Fruit fly (Drosophila melanogaster) whole organism, embryonic: ENCODE data around the gene wge.
A peak's percentile ranks its signal among the peaks of the same experiment; 100 is the strongest.

Experiments used
- Antp ChIP-seq: fragments of 200-800 bp; sonication (Bioruptor generic); optimal IDR thresholded peaks from 3 replicates; lab custom pipeline; 2016; ENCODE audit warnings: missing biosample characterization, missing genetic modification characterization
- Atf-2 ChIP-seq: fragments of 200-800 bp; sonication (Bioruptor generic); optimal IDR thresholded peaks from 2 replicates; lab custom pipeline; 2016; ENCODE audit warnings: missing biosample characterization, missing genetic modification characterization
- CG11247 ChIP-seq: fragments of 200-800 bp; sonication (Bioruptor generic); IDR thresholded peaks from 2 replicates; pipeline ENCODE4 v1.3.6; 2022; ENCODE audit warnings: missing biosample characterization, missing genetic modification characterization
- CG11696 ChIP-seq: fragments of 200-800 bp; sonication (Bioruptor generic); IDR thresholded peaks from 2 replicates; pipeline ENCODE4 v1.3.6; 2022; ENCODE audit warnings: missing biosample characterization, missing genetic modification characterization
- CG12659 ChIP-seq: fragments of 200-800 bp; sonication (Bioruptor generic); optimal IDR thresholded peaks from 3 replicates; lab custom pipeline; 2017; ENCODE audit warnings: mild to moderate bottlenecking, missing biosample characterization, missing genetic modification reagents, missing genetic modification characterization
- CG14965 ChIP-seq: fragments of 200-800 bp; sonication (Bioruptor generic); optimal IDR thresholded peaks from 2 replicates; lab custom pipeline; 2016; ENCODE audit warnings: missing biosample characterization, missing genetic modification characterization, borderline replicate concordance
- CG1529 ChIP-seq: fragments of 200-800 bp; sonication (Bioruptor generic); optimal IDR thresholded peaks from 3 replicates; lab custom pipeline; 2018; ENCODE audit warnings: missing biosample characterization, missing genetic modification characterization
- CG3163 ChIP-seq: fragments of 200-800 bp; sonication (Bioruptor generic); optimal IDR thresholded peaks from 3 replicates; lab custom pipeline; 2016; ENCODE audit warnings: missing biosample characterization, missing genetic modification characterization
- CG4424 ChIP-seq: fragments of 200-800 bp; sonication (Bioruptor generic); optimal IDR thresholded peaks from 3 replicates; lab custom pipeline; 2016; ENCODE audit warnings: missing biosample characterization, missing genetic modification characterization
- CG5245 ChIP-seq: fragments of 200-800 bp; sonication (Bioruptor generic); optimal IDR thresholded peaks from 3 replicates; lab custom pipeline; 2016; ENCODE audit warnings: missing biosample characterization, missing genetic modification characterization
- CG6654 ChIP-seq: fragments of 200-800 bp; sonication (Bioruptor generic); optimal IDR thresholded peaks from 2 replicates; lab custom pipeline; 2017; ENCODE audit warnings: missing biosample characterization, mild to moderate bottlenecking, missing genetic modification characterization
- CG7556 ChIP-seq: fragments of 200-800 bp; sonication (Bioruptor generic); optimal IDR thresholded peaks from 2 replicates; lab custom pipeline; 2017; ENCODE audit warnings: missing biosample characterization, mild to moderate bottlenecking, missing genetic modification characterization
- CG7839 ChIP-seq: fragments of 200-800 bp; sonication (Bioruptor generic); optimal IDR thresholded peaks from 3 replicates; lab custom pipeline; 2018; ENCODE audit warnings: missing biosample characterization, mild to moderate bottlenecking, missing genetic modification characterization, moderate library complexity
- CG8089 ChIP-seq: fragments of 200-800 bp; sonication (Bioruptor generic); optimal IDR thresholded peaks from 3 replicates; lab custom pipeline; 2016; ENCODE audit warnings: missing biosample characterization, missing genetic modification characterization
- CG8290 ChIP-seq, 3 experiments: fragments of 200-800 bp; sonication (Bioruptor generic); optimal IDR thresholded peaks; 2 replicates each; lab custom pipeline; 2016 to 2019; ENCODE audit warnings: missing biosample characterization in 3 of 3, missing genetic modification characterization in 3 of 3, mild to moderate bottlenecking in 2 of 3, moderate library complexity in 1 of 3
- CG8765 ChIP-seq: fragments of 200-800 bp; sonication (Bioruptor generic); IDR thresholded peaks from 2 replicates; pipeline ENCODE4 v1.3.6; 2022; ENCODE audit warnings: missing biosample characterization, missing genetic modification characterization
- CG9215 ChIP-seq: fragments of 200-800 bp; sonication (Bioruptor generic); IDR thresholded peaks from 2 replicates; pipeline ENCODE4 v1.3.6; 2022; ENCODE audit warnings: missing biosample characterization, missing genetic modification characterization
- CG9932 ChIP-seq: fragments of 200-800 bp; sonication (Bioruptor generic); IDR thresholded peaks from 2 replicates; pipeline ENCODE4 v1.3.6; 2022; ENCODE audit warnings: missing biosample characterization, missing genetic modification characterization
- Ets97D ChIP-seq: fragments of 200-800 bp; sonication (Bioruptor generic); optimal IDR thresholded peaks from 3 replicates; lab custom pipeline; 2016; ENCODE audit warnings: missing biosample characterization, missing genetic modification characterization
- Hey ChIP-seq: fragments of 200-800 bp; sonication (Bioruptor generic); optimal IDR thresholded peaks from 3 replicates; lab custom pipeline; 2018; ENCODE audit warnings: missing biosample characterization, mild to moderate bottlenecking, missing genetic modification characterization
- Med ChIP-seq: fragments of 200-800 bp; sonication (Bioruptor generic); peaks from one replicate; lab custom pipeline; 2016; ENCODE audit warnings: missing biosample characterization, missing genetic modification characterization, mild to moderate bottlenecking, inconsistent platforms, moderate library complexity
- NK7.1 ChIP-seq: fragments of 200-800 bp; sonication (Bioruptor generic); optimal IDR thresholded peaks from 3 replicates; lab custom pipeline; 2016; ENCODE audit warnings: missing biosample characterization, missing genetic modification characterization
- Opbp ChIP-seq: fragments of 200-800 bp; sonication (Bioruptor generic); IDR thresholded peaks from 3 replicates; pipeline ENCODE4 v1.3.6; 2022; ENCODE audit warnings: missing biosample characterization, missing genetic modification characterization; ENCODE audit not compliant: partially characterized antibody
- Pdp1 ChIP-seq, 2 experiments: fragments of 200-800 bp; sonication (Bioruptor generic); optimal IDR thresholded peaks; 3 replicates each; lab custom pipeline; 2016; ENCODE audit warnings: missing biosample characterization in 2 of 2, missing genetic modification characterization in 2 of 2, mild to moderate bottlenecking in 1 of 2, moderate library complexity in 1 of 2
- Tbp ChIP-seq: fragments of >200 bp; optimal IDR thresholded peaks from 2 replicates; lab custom pipeline; 2018; ENCODE audit warnings: missing biosample characterization, missing genetic modification characterization
- YL-1 ChIP-seq: fragments of 200-800 bp; sonication (Bioruptor generic); optimal IDR thresholded peaks from 3 replicates; lab custom pipeline; 2017; ENCODE audit warnings: missing biosample characterization, mild to moderate bottlenecking, missing genetic modification characterization
- ab ChIP-seq: fragments of 200-800 bp; sonication (Bioruptor generic); optimal IDR thresholded peaks from 2 replicates; lab custom pipeline; 2016; ENCODE audit warnings: missing biosample characterization, missing genetic modification characterization
- bsh ChIP-seq, 2 experiments: fragments of 200-800 bp; sonication (Bioruptor generic); optimal IDR thresholded peaks; 2 replicates each; lab custom pipeline; 2017 to 2018; ENCODE audit warnings: mild to moderate bottlenecking in 2 of 2, missing biosample characterization in 2 of 2, missing genetic modification characterization in 2 of 2, moderate library complexity in 1 of 2
- crol ChIP-seq: fragments of 200-800 bp; sonication (Bioruptor generic); IDR thresholded peaks from 2 replicates; pipeline ENCODE4 v1.3.6; 2022; ENCODE audit warnings: missing biosample characterization, missing genetic modification characterization
- dmrt11E ChIP-seq: fragments of 200-800 bp; sonication (Bioruptor generic); optimal IDR thresholded peaks from 3 replicates; lab custom pipeline; 2018; ENCODE audit warnings: missing biosample characterization, mild to moderate bottlenecking, missing genetic modification characterization, moderate library complexity
- dmrt99B ChIP-seq: fragments of 200-800 bp; sonication (Bioruptor generic); optimal IDR thresholded peaks from 2 replicates; lab custom pipeline; 2018; ENCODE audit warnings: missing biosample characterization, mild to moderate bottlenecking, missing genetic modification characterization, moderate library complexity
- ftz-f1 ChIP-seq: fragments of 200-800 bp; sonication (Bioruptor generic); optimal IDR thresholded peaks from 2 replicates; lab custom pipeline; 2016; ENCODE audit warnings: missing biosample characterization, missing genetic modification characterization
- gem ChIP-seq: fragments of 200-800 bp; sonication (Bioruptor generic); optimal IDR thresholded peaks from 2 replicates; lab custom pipeline; 2019; ENCODE audit warnings: missing biosample characterization, mild to moderate bottlenecking, missing genetic modification characterization, moderate library complexity
- maf-S ChIP-seq: fragments of 200-800 bp; sonication (Bioruptor generic); optimal IDR thresholded peaks from 2 replicates; lab custom pipeline; 2016; ENCODE audit warnings: missing biosample characterization, missing genetic modification characterization
- nau ChIP-seq: fragments of 200-800 bp; sonication (Bioruptor generic); optimal IDR thresholded peaks from 3 replicates; lab custom pipeline; 2017; ENCODE audit warnings: missing biosample characterization, mild to moderate bottlenecking, missing genetic modification characterization, missing genetic modification reagents
- org-1 ChIP-seq: fragments of 200-800 bp; sonication (Bioruptor generic); optimal IDR thresholded peaks from 2 replicates; lab custom pipeline; 2017; ENCODE audit warnings: missing biosample characterization, missing genetic modification characterization
- sc ChIP-seq, 3 experiments: fragments of >200 bp in 2 of 3; fragments of 200-800 bp in 1 of 3; sonication (Bioruptor generic) in 1 of 3; optimal IDR thresholded peaks; 2 replicates in 2 of 3; 3 replicates in 1 of 3; lab custom pipeline; 2017; ENCODE audit warnings: mild to moderate bottlenecking in 1 of 3, missing biosample characterization in 1 of 3, missing genetic modification characterization in 1 of 3, missing genetic modification reagents in 1 of 3
- scrt ChIP-seq: fragments of 200-800 bp; sonication (Bioruptor generic); optimal IDR thresholded peaks from 2 replicates; lab custom pipeline; 2018; ENCODE audit warnings: missing biosample characterization, mild to moderate bottlenecking, missing genetic modification characterization, moderate library complexity
- sens-2 ChIP-seq: fragments of 200-800 bp; sonication (Bioruptor generic); IDR thresholded peaks from 2 replicates; pipeline ENCODE4 v1.3.6; 2022; ENCODE audit warnings: missing biosample characterization, missing genetic modification characterization
- sim ChIP-seq: fragments of 200-800 bp; sonication (Bioruptor generic); IDR thresholded peaks from 2 replicates; pipeline ENCODE4 v1.3.6; 2022; ENCODE audit warnings: missing biosample characterization, missing genetic modification characterization
- slbo ChIP-seq: fragments of 200-800 bp; sonication (Bioruptor generic); IDR thresholded peaks from 2 replicates; pipeline ENCODE4 v1.3.6; 2022; ENCODE audit warnings: missing biosample characterization, missing genetic modification characterization
- slp2 ChIP-seq: fragments of 200-800 bp; sonication (Bioruptor generic); optimal IDR thresholded peaks from 2 replicates; lab custom pipeline; 2016; ENCODE audit warnings: missing biosample characterization, missing genetic modification characterization
- tll ChIP-seq, 2 experiments: fragments of 200-800 bp in 1 of 2; fragments of >200 bp in 1 of 2; sonication (Bioruptor generic) in 1 of 2; optimal IDR thresholded peaks; 2 replicates each; lab custom pipeline; 2017 to 2019; ENCODE audit warnings: missing biosample characterization in 2 of 2, missing genetic modification characterization in 2 of 2, mild to moderate bottlenecking in 1 of 2, moderate library complexity in 1 of 2
- toy ChIP-seq: fragments of 200-800 bp; sonication (Bioruptor generic); IDR thresholded peaks from 2 replicates; pipeline ENCODE4 v1.3.6; 2022; ENCODE audit warnings: missing biosample characterization, missing genetic modification characterization
- trem ChIP-seq: fragments of 200-800 bp; optimal IDR thresholded peaks from 3 replicates; lab custom pipeline; 2019; ENCODE audit warnings: missing biosample characterization, mild to moderate bottlenecking, missing genetic modification characterization, moderate library complexity
- vvl ChIP-seq: fragments of 200-800 bp; sonication (Bioruptor generic); IDR thresholded peaks from 2 replicates; pipeline ENCODE4 v1.3.6; 2022; ENCODE audit warnings: missing biosample characterization, missing genetic modification characterization
- wor ChIP-seq: fragments of 200-800 bp; sonication (Bioruptor generic); IDR thresholded peaks from 2 replicates; pipeline ENCODE4 v1.3.6; 2022; ENCODE audit warnings: missing biosample characterization, missing genetic modification characterization
- zen2 ChIP-seq: fragments of 200-800 bp; sonication (Bioruptor generic); IDR thresholded peaks from 3 replicates; pipeline ENCODE4 v1.3.6; 2022; ENCODE audit warnings: missing biosample characterization, missing genetic modification characterization; ENCODE audit not compliant: partially characterized antibody
- zf30C ChIP-seq: fragments of 200-800 bp; sonication (Bioruptor generic); optimal IDR thresholded peaks from 3 replicates; lab custom pipeline; 2018; ENCODE audit warnings: missing biosample characterization, mild to moderate bottlenecking, missing genetic modification characterization
- zfh2 ChIP-seq: fragments of 200-800 bp; sonication (Bioruptor generic); optimal IDR thresholded peaks from 2 replicates; lab custom pipeline; 2016; ENCODE audit warnings: missing biosample characterization, missing genetic modification characterization

wge gene

dm6 chr3R:22668622-22669021 lies 52.3 kb downstream of the wge start (continued):
- TF ChIP-seq zfh2 (GFP tag; lab: Kevin White, UChicago) = no peak
- TF ChIP-seq slbo (GFP tag; lab: Robert Waterston, UW) = peak; percentile 82
- TF ChIP-seq CG8290 (GFP tag; optimal IDR thresholded peaks at IDR 0.05; lab: Kevin White, UChicago) = no peak
- TF ChIP-seq CG8290 (tag; optimal IDR thresholded peaks at IDR 0.05; lab: Kevin White, UChicago) = no peak
- TF ChIP-seq dmrt11E (tag; lab: Kevin White, UChicago) = peak; percentile 31
- TF ChIP-seq CG14965 (GFP tag; lab: Kevin White, UChicago) = no peak
- no peak for TF ChIP-seq Pdp1 (GFP tag; optimal IDR thresholded peaks at IDR 0.05; lab: Kevin White, UChicago)
- no peak for TF ChIP-seq dmrt99B (tag; lab: Kevin White, UChicago)
- TF ChIP-seq CG11247 (GFP tag; lab: Robert Waterston, UW) = no peak
- TF ChIP-seq Tbp (GFP tag; lab: Kevin White, UChicago) = no peak
- TF ChIP-seq org-1 = no peak
- no peak for TF ChIP-seq CG1529 (GFP tag; lab: Kevin White, UChicago)
- TF ChIP-seq sim (GFP tag; lab: Robert Waterston, UW) = no peak
- no peak for TF ChIP-seq tll (GFP tag; optimal IDR thresholded peaks at IDR 0.05; lab: Kevin White, UChicago)
- TF ChIP-seq CG9215 (GFP tag; lab: Robert Waterston, UW) = no peak
- TF ChIP-seq nau = no peak
- TF ChIP-seq CG6654 = no peak
- TF ChIP-seq scrt (GFP tag; lab: Kevin White, UChicago) = no peak
- TF ChIP-seq ab (GFP tag; lab: Kevin White, UChicago) = no peak
- TF ChIP-seq Antp (GFP tag; lab: Kevin White, UChicago) = no peak
- TF ChIP-seq CG3163 (GFP tag; lab: Kevin White, UChicago) = no peak
- no peak for TF ChIP-seq Opbp
- 0 out of 2 replicates have a peak, but pooled peaks have one; percentile 12 for TF ChIP-seq CG11696
- TF ChIP-seq bsh (GFP tag; optimal IDR thresholded peaks at IDR 0.05; lab: Kevin White, UChicago) = peak in 1 of 2 experiments; percentile 45
- no peak for TF ChIP-seq CG8765 (GFP tag; lab: Robert Waterston, UW)
- TF ChIP-seq zf30C = no peak
- peak; percentile 15 for TF ChIP-seq CG7839
- no peak for TF ChIP-seq zen2
- no peak for TF ChIP-seq Atf-2 (GFP tag; lab: Kevin White, UChicago)
- no peak for TF ChIP-seq ftz-f1
- no peak for TF ChIP-seq CG7556 (GFP tag; lab: Kevin White, UChicago)
- TF ChIP-seq NK7.1 (GFP tag; lab: Kevin White, UChicago) = no peak
- TF ChIP-seq CG12659 = peak; percentile 11
- no peak for TF ChIP-seq CG5245 (GFP tag; lab: Kevin White, UChicago)
- TF ChIP-seq toy (GFP tag; lab: Robert Waterston, UW) = no peak
- no peak for TF ChIP-seq CG4424 (GFP tag; lab: Kevin White, UChicago)
- 0 out of 2 replicates have a peak, but pooled peaks have one; percentile 34 for TF ChIP-seq wor
- peak; percentile 54 for TF ChIP-seq gem (tag; lab: Kevin White, UChicago)
- TF ChIP-seq crol (GFP tag; lab: Robert Waterston, UW) = no peak
- TF ChIP-seq sens-2 (GFP tag; lab: Robert Waterston, UW) = no peak
- no peak for TF ChIP-seq YL-1 (GFP tag; lab: Kevin White, UChicago)
- TF ChIP-seq Ets97D (GFP tag; lab: Kevin White, UChicago) = no peak
- TF ChIP-seq CG8089 (GFP tag; lab: Kevin White, UChicago) = no peak
- TF ChIP-seq CG9932 (GFP tag; lab: Robert Waterston, UW) = peak; percentile 54
- TF ChIP-seq sc (optimal IDR thresholded peaks at IDR 0.05; lab: Kevin White, UChicago) = no peak
- peak; percentile 13 for TF ChIP-seq sc (GFP tag; optimal IDR thresholded peaks at IDR 0.05; lab: Kevin White, UChicago)
- no peak for TF ChIP-seq Med (GFP tag; lab: Kevin White, UChicago)
- no peak for TF ChIP-seq slp2 (GFP tag; lab: Kevin White, UChicago)
- no peak for TF ChIP-seq Hey
- no peak for TF ChIP-seq trem
- TF ChIP-seq vvl (GFP tag; lab: Robert Waterston, UW) = peak; percentile 28; the same call in 1 of the 2 replicates
- TF ChIP-seq maf-S (GFP tag; lab: Kevin White, UChicago) = no peak
